Worm (Caenorhabditis elegans): ENCODE measurements around the gene acox-1.5.

DNA sequence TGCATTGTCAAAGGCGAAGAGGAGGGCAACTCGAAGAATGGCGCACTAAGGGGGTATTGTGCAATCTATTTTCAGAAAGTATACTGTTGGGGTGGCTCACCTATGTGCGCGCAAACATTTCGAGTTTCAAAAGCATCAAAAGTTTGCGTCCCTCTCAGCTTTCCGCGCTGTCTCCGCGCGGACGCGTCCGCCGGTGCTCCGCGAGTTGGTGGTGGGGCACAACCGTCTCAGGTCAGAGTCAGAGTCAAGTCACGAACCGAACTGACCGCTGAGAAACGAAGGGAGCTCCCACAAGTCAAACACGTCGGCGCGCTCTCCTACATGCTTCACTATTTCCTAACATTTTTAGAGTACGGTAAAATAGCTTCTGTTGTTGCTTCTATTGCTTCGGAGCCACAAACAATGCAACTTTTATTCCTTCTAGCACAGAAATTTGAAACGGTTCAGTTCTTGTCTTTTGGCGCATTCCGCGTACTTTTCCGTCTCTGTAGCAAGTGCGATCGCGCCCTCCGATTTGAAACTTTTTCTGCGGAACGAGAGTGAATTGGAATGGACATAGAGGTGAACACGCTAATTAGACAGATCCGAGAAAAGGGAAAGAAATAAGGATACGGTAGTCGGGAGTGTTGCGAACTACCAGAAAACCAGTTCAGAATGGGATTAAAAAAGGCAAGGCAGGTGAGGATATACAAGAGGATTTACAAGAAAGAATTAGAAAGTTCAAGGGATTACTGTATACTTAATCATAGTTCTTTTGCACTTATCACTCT is 47.5 kb upstream of the acox-1.5 start:
- TF ChIP-seq him-1 (tag; optimal IDR thresholded peaks at IDR 0.05) (no peak), W03F9.2 (tag; optimal IDR thresholded peaks at IDR 0.05) (no peak)

Measured in whole organism, L4/young adult.